Fruit fly (Drosophila melanogaster) whole organism, adult: ENCODE data around the gene ida.

ENCODE experiments used
- CG1620 ChIP-seq: fragments of 200-800 bp; sonication (Bioruptor generic); optimal IDR thresholded peaks from 2 replicates; lab custom pipeline; 2016; ENCODE audit warnings: missing biosample characterization, missing genetic modification characterization
- CG33017 ChIP-seq: fragments of 200-800 bp; sonication (Bioruptor generic); optimal IDR thresholded peaks from 2 replicates; lab custom pipeline; 2018; ENCODE audit warnings: missing biosample characterization, mild to moderate bottlenecking, missing genetic modification characterization, moderate library complexity
- CG5204 ChIP-seq: fragments of 200-800 bp; sonication (Bioruptor generic); optimal IDR thresholded peaks from 2 replicates; lab custom pipeline; 2016; ENCODE audit warnings: missing biosample characterization, missing genetic modification characterization
- ovo ChIP-seq: fragments of 200-800 bp; sonication (Bioruptor generic); optimal IDR thresholded peaks from 2 replicates; lab custom pipeline; 2016; ENCODE audit warnings: missing biosample characterization, missing genetic modification characterization
- pad ChIP-seq: fragments of 200-800 bp; sonication (Bioruptor generic); optimal IDR thresholded peaks from 3 replicates; lab custom pipeline; 2017; ENCODE audit warnings: missing biosample characterization, missing genetic modification characterization, mild to moderate bottlenecking, moderate library complexity, missing genetic modification reagents

DNA sequence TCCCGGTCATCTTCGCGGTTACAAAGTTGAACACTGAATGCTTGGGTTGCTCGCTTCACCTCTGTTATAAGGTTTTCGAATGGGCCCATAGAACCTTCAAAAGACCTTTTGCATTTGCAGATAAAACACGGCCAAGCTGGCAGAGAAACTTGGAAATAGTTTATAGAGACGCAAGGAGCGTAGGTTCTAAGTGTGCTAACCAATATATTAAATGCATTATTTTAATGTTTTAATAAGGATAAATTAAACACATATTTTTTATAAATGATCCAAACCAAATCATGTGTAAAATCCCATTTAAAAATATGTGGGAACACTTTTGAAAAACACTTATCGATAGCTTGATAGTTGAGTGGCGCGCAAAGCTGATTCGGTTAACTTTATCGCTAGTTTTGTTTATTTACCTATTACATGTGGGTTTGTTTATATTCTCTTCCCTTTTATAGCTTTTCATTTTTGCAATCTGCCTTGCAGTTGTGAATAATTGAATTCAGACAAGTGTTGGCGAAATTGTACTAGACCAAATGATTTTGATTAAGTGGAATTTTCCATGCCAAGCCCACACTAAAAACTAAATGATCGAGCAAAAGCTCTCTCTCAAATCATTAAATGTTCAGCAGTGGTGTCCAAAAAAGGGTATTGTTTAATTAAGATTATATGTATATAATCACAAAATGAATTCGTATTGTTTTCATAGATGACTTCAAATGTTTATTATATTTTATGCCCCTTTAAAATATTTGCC, 35.1 kb downstream of the ida start, which contains the start of gene CG12766:
- TF ChIP-seq ovo (GFP tag; lab: Kevin White, UChicago): no peak
- peak; percentile 78 for TF ChIP-seq CG33017 (tag; lab: Kevin White, UChicago)
- TF ChIP-seq CG1620 (GFP tag; lab: Kevin White, UChicago): no peak
- no peak for TF ChIP-seq CG5204 (GFP tag; lab: Kevin White, UChicago)
- peak; percentile 10 for TF ChIP-seq pad (GFP tag; lab: Kevin White, UChicago)
